Worm (Caenorhabditis elegans): ENCODE data around the gene M151.10.

M151.10 gene

DNA sequence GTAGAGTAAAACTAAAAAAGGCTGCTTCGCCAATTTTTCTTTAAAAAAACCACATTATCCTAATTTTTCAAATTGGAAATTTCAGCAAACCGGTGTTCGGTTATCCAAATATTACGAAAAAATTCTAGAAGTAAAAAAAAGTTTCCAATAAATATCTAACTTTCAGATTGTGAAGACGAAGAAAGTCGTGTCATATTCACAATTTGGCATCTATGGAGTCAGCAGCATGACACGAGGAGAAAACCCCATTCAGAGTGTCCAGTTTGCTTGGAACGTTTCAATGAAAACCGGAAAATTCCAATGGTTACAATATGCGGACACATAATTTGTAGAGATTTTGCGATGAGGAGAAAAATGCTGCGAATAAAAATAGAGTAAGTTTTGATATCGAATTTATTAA lies 44.8 kb downstream of the M151.10 start, which contains the start of gene Y49F6A.12:
Y49F6A.12 (plus strand) TSS at position 301 of the 400 bp plus-strand sequence.
- no peak for TF ChIP-seq sox-4 (tag; optimal IDR thresholded peaks at IDR 0.05)
